Fruit fly (Drosophila melanogaster) whole organism: ENCODE measurements around the gene Atg2.

Source experiments
- Dll ChIP-seq: fragments of >200 bp; optimal IDR thresholded peaks from 2 replicates; lab custom pipeline; 2017
- EcR ChIP-seq, 2 experiments: fragments of >200 bp; optimal IDR thresholded peaks; 2 replicates each; lab custom pipeline; 2017; ENCODE audit warnings: missing biosample characterization in 2 of 2, missing genetic modification characterization in 2 of 2, missing genetic modification reagents in 2 of 2
- pan ChIP-seq: fragments of >200 bp; optimal IDR thresholded peaks from 2 replicates; lab custom pipeline; 2017
- psq ChIP-seq: fragments of >200 bp; optimal IDR thresholded peaks from 2 replicates; lab custom pipeline; 2017
- usp ChIP-seq: fragments of >200 bp; optimal IDR thresholded peaks from 2 replicates; lab custom pipeline; 2017; ENCODE audit warnings: missing biosample characterization, missing genetic modification characterization, mixed read lengths

dm6 chr3L:2820930-2821505 lies 46.9 kb downstream of the Atg2 start:
- no peak for TF ChIP-seq pan
- TF ChIP-seq psq (lab: Kevin White, UChicago) = no peak
- no peak for TF ChIP-seq usp (GFP tag; lab: Kevin White, UChicago)
- TF ChIP-seq Dll = peak; percentile 98
- no peak for TF ChIP-seq EcR (GFP tag; optimal IDR thresholded peaks at IDR 0.05; lab: Kevin White, UChicago)
